Fruit fly (Drosophila melanogaster) whole organism, wandering third instar larva: ENCODE data around the gene CG9338.

Experiments used
- Abd-B ChIP-seq: fragments of >200 bp; optimal IDR thresholded peaks from 2 replicates; lab custom pipeline; 2017; ENCODE audit warnings: missing biosample characterization, missing genetic modification characterization
- CG32264 ChIP-seq: fragments of 200-800 bp; sonication (Bioruptor generic); optimal IDR thresholded peaks from 2 replicates; lab custom pipeline; 2016; ENCODE audit warnings: missing biosample characterization, missing genetic modification characterization
- CG9705 ChIP-seq: fragments of 200-800 bp; sonication (Bioruptor generic); optimal IDR thresholded peaks from 2 replicates; lab custom pipeline; 2018; ENCODE audit warnings: missing biosample characterization, mild to moderate bottlenecking, missing genetic modification characterization
- CrebA ChIP-seq: fragments of 200-800 bp; sonication (Bioruptor generic); optimal IDR thresholded peaks from 2 replicates; lab custom pipeline; 2016; ENCODE audit warnings: missing biosample characterization, mild to moderate bottlenecking, missing genetic modification characterization, borderline replicate concordance
- Dfd ChIP-seq: fragments of >200 bp; optimal IDR thresholded peaks from 2 replicates; lab custom pipeline; 2017; ENCODE audit warnings: missing biosample characterization, missing genetic modification characterization
- Dif ChIP-seq: fragments of 200-275, 200-300 bp; sonication (Bioruptor generic); optimal IDR thresholded peaks from 2 replicates; lab custom pipeline; 2018; ENCODE audit warnings: missing biosample characterization, missing genetic modification characterization; ENCODE audit not compliant: partially characterized antibody
- GATAd ChIP-seq: sonication (Bioruptor generic); optimal IDR thresholded peaks from 2 replicates; lab custom pipeline; 2016; ENCODE audit warnings: missing biosample characterization, missing genetic modification characterization
- HLH106 ChIP-seq: fragments of 200-800 bp; optimal IDR thresholded peaks from 3 replicates; lab custom pipeline; 2019; ENCODE audit warnings: missing biosample characterization, mild to moderate bottlenecking, missing genetic modification characterization, moderate library complexity
- Hnf4 ChIP-seq: fragments of 200-800 bp; sonication (Bioruptor generic); optimal IDR thresholded peaks from 2 replicates; lab custom pipeline; 2016; ENCODE audit warnings: missing biosample characterization, mild to moderate bottlenecking, missing genetic modification characterization
- Hr78 ChIP-seq: fragments of >200 bp; optimal IDR thresholded peaks from 2 replicates; lab custom pipeline; 2017; ENCODE audit warnings: missing biosample characterization, missing genetic modification characterization
- Hr83 ChIP-seq: fragments of 200-300 bp; sonication (Bioruptor generic); optimal IDR thresholded peaks from 2 replicates; lab custom pipeline; 2016; ENCODE audit warnings: missing biosample characterization, mild to moderate bottlenecking, missing genetic modification characterization, moderate library complexity; ENCODE audit not compliant: poor library complexity, severe bottlenecking
- Jra ChIP-seq: sonication (Bioruptor generic); optimal IDR thresholded peaks from 2 replicates; lab custom pipeline; 2016; ENCODE audit warnings: missing biosample characterization, missing genetic modification characterization
- Mio ChIP-seq: sonication (Bioruptor generic); optimal IDR thresholded peaks from 2 replicates; lab custom pipeline; 2016; ENCODE audit warnings: missing biosample characterization, missing genetic modification characterization
- Myc ChIP-seq: fragments of >200 bp; optimal IDR thresholded peaks from 2 replicates; lab custom pipeline; 2017
- N ChIP-seq: fragments of >200 bp; optimal IDR thresholded peaks from 2 replicates; lab custom pipeline; 2018; ENCODE audit warnings: missing biosample characterization, missing external identifiers, missing genetic modification characterization
- OdsH ChIP-seq: fragments of 200-800 bp; sonication (Bioruptor generic); optimal IDR thresholded peaks from 2 replicates; lab custom pipeline; 2016; ENCODE audit warnings: missing biosample characterization, mild to moderate bottlenecking, missing genetic modification characterization
- Rel ChIP-seq, 2 experiments: fragments of 200-800 bp; sonication (Bioruptor generic) in 1 of 2; optimal IDR thresholded peaks; 2 replicates in 1 of 2; 3 replicates in 1 of 2; lab custom pipeline; 2016 to 2019; ENCODE audit warnings: mild to moderate bottlenecking in 2 of 2, missing biosample characterization in 2 of 2, missing genetic modification characterization in 2 of 2, moderate library complexity in 1 of 2
- Sp1 ChIP-seq: fragments of 200-800 bp; sonication (Bioruptor generic); optimal IDR thresholded peaks from 3 replicates; lab custom pipeline; 2019; ENCODE audit warnings: missing biosample characterization, mild to moderate bottlenecking, missing genetic modification characterization, moderate library complexity
- Vsx2 ChIP-seq: fragments of 200-300, 225-300 bp; sonication (Bioruptor generic); optimal IDR thresholded peaks from 2 replicates; lab custom pipeline; 2018; ENCODE audit warnings: missing biosample characterization, missing genetic modification characterization; ENCODE audit not compliant: partially characterized antibody
- br ChIP-seq: fragments of 200-800 bp; sonication (Bioruptor generic); optimal IDR thresholded peaks from 2 replicates; lab custom pipeline; 2016; ENCODE audit warnings: missing biosample characterization, missing genetic modification characterization
- brk ChIP-seq: fragments of 200-800 bp; sonication (Bioruptor generic); optimal IDR thresholded peaks from 2 replicates; lab custom pipeline; 2016; ENCODE audit warnings: missing biosample characterization, mild to moderate bottlenecking, missing genetic modification characterization
- dl ChIP-seq, 2 experiments: fragments of 175-275, 200-275 bp in 1 of 2; fragments of 200-275 bp in 1 of 2; sonication (Bioruptor generic); optimal IDR thresholded peaks; lab custom pipeline; 2018; ENCODE audit warnings: mild to moderate bottlenecking in 2 of 2, missing biosample characterization in 2 of 2, missing genetic modification characterization in 2 of 2, moderate library complexity in 2 of 2; ENCODE audit not compliant: partially characterized antibody in 2 of 2, insufficient read depth in 1 of 2
- dmrt93B ChIP-seq: fragments of 200-800 bp; sonication (Bioruptor generic); optimal IDR thresholded peaks from 2 replicates; lab custom pipeline; 2018; ENCODE audit warnings: missing biosample characterization, mild to moderate bottlenecking, missing genetic modification characterization
- dsf ChIP-seq: sonication (Bioruptor generic); optimal IDR thresholded peaks from 2 replicates; lab custom pipeline; 2016; ENCODE audit warnings: missing biosample characterization, missing genetic modification characterization, borderline replicate concordance
- ey ChIP-seq: fragments of 200-800 bp; sonication (Bioruptor generic); optimal IDR thresholded peaks from 2 replicates; lab custom pipeline; 2016; ENCODE audit warnings: missing biosample characterization, missing genetic modification characterization
- foxo ChIP-seq, 2 experiments: fragments of 200-800 bp; sonication (Bioruptor generic); optimal IDR thresholded peaks; 2 replicates in 1 of 2; 3 replicates in 1 of 2; lab custom pipeline; 2016 to 2017; ENCODE audit warnings: missing biosample characterization in 2 of 2, missing genetic modification characterization in 2 of 2
- fru ChIP-seq: fragments of 200-800 bp; sonication (Bioruptor generic); optimal IDR thresholded peaks from 3 replicates; lab custom pipeline; 2016; ENCODE audit warnings: missing biosample characterization, mild to moderate bottlenecking, missing genetic modification characterization
- h ChIP-seq: fragments of 200-800 bp; sonication (Bioruptor generic); optimal IDR thresholded peaks from 3 replicates; lab custom pipeline; 2016; ENCODE audit warnings: missing biosample characterization, mild to moderate bottlenecking, missing genetic modification characterization
- jim ChIP-seq: fragments of 175-275, 200-325 bp; sonication (Bioruptor generic); optimal IDR thresholded peaks from 2 replicates; lab custom pipeline; 2016; ENCODE audit warnings: missing biosample characterization, mild to moderate bottlenecking, missing genetic modification characterization
- lola ChIP-seq: fragments of >200 bp; optimal IDR thresholded peaks from 2 replicates; lab custom pipeline; 2017; ENCODE audit warnings: missing biosample characterization, missing genetic modification characterization
- rgr ChIP-seq: fragments of 200-800 bp; sonication (Bioruptor generic); optimal IDR thresholded peaks from 3 replicates; lab custom pipeline; 2016; ENCODE audit warnings: missing biosample characterization, mild to moderate bottlenecking, missing genetic modification characterization
- sage ChIP-seq: fragments of 200-800 bp; sonication (Bioruptor generic); optimal IDR thresholded peaks from 2 replicates; lab custom pipeline; 2016; ENCODE audit warnings: missing biosample characterization, mild to moderate bottlenecking, missing genetic modification characterization
- sv ChIP-seq: fragments of 200-800 bp; sonication (Bioruptor generic); optimal IDR thresholded peaks from 3 replicates; lab custom pipeline; 2016; ENCODE audit warnings: missing biosample characterization, missing genetic modification characterization
- tai ChIP-seq: sonication (Bioruptor generic); optimal IDR thresholded peaks from 2 replicates; lab custom pipeline; 2016; ENCODE audit warnings: missing biosample characterization, missing genetic modification characterization
- usp ChIP-seq: fragments of >200 bp; optimal IDR thresholded peaks from 2 replicates; lab custom pipeline; 2017; ENCODE audit warnings: missing biosample characterization, missing genetic modification characterization

CG9338 gene

DNA sequence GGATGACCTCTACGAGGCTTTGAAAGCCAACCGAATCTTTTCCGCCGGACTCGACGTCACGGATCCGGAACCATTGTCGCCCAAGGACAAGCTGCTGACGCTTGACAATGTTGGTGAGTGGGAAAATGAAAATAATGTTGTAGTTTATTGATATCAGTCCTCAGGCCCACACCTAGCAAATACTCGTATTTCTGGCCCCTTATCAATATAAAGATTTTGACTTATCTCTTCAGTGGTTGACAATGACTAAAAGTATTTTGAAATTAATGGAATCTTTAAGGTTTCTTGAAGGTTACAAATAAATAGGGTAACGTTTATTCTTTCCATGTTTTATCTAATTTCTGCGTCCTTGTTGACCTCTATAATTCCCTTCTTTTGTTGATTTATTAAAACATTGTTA is 38.0 kb upstream of the CG9338 start:
- TF ChIP-seq OdsH (GFP tag; lab: Kevin White, UChicago) (no peak), ey (no peak), Sp1 (GFP tag; lab: Kevin White, UChicago) (no peak), Dif (GFP tag; lab: Kevin White, UChicago) (no peak), lola (GFP tag; lab: Kevin White, UChicago) (no peak), dl (GFP tag; optimal IDR thresholded peaks at IDR 0.05; lab: Kevin White, UChicago; ENCODE audit: insufficient read depth in 1 of 2, partially characterized antibody in 2 of 2) (no peak)

DNA sequence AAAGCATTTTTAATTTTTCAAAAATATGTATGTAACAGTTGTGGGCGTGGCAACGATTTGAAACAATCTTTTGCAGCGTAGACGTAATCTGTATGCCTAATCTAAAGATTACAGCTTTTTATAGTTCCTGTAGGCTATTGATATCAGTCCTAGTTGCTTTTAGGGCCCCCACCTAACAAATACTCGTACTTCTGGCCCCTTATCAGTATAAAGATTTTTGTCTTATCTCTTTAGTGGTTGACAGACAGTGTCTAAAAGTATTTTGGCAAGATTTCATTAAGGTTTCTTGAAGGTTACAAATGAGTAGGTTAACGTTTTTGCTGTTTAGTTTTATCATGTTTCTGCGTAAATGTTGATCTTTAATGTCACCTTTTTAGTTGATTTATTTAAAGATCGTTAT is 36.3 kb upstream of the CG9338 start:
- TF ChIP-seq Hr78 (GFP tag; lab: Kevin White, UChicago) (no peak), tai (GFP tag; lab: Kevin White, UChicago) (no peak), GATAd (no peak), OdsH (GFP tag; lab: Kevin White, UChicago) (no peak), dl (GFP tag; optimal IDR thresholded peaks at IDR 0.05; lab: Kevin White, UChicago; ENCODE audit: insufficient read depth in 1 of 2, partially characterized antibody in 2 of 2) (no peak), ey (no peak), lola (GFP tag; lab: Kevin White, UChicago) (no peak), h (GFP tag; lab: Kevin White, UChicago) (no peak), usp (GFP tag; lab: Kevin White, UChicago) (no peak), dsf (no peak), Dfd (GFP tag; lab: Kevin White, UChicago) (no peak), Myc (lab: Kevin White, UChicago) (no peak), sv (GFP tag; lab: Kevin White, UChicago) (no peak), CG32264 (GFP tag; lab: Kevin White, UChicago) (no peak)

DNA sequence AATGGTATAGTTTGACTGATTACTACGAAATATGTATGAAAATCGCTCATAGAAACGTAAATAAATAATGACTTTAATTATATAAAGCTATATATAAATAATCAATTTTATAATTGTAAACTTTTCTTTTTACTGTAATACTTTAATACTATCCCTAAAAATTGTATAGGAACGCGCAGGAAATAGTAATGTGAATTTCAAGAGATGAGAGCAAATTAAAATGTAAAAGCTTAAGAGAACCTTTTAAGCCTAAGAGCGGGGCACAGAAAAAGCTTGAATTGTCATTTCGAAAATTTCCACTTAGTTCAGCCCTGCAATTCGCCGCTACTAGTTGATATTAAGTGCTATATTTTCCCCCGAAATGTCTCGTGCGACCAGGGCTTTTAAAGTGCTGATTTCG is 35.7 kb upstream of the CG9338 start, which contains the start of gene CG31673:
Gene CG31673, plus strand, starts transcription at position 301 of the 400 bp plus-strand sequence.
- TF ChIP-seq dl (GFP tag; optimal IDR thresholded peaks at IDR 0.05; lab: Kevin White, UChicago; ENCODE audit: insufficient read depth in 1 of 2, partially characterized antibody in 2 of 2) (no peak), Myc (lab: Kevin White, UChicago) (no peak), CG9705 (no peak), lola (GFP tag; lab: Kevin White, UChicago) (no peak), Dif (GFP tag; lab: Kevin White, UChicago) (peak; percentile 1), ey (no peak), Hr83 (GFP tag; lab: Kevin White, UChicago) (no peak)

dm6 chr2L:20829755-20830396 is 35.1 kb upstream of the CG9338 start:
- no peak for TF ChIP-seq Jra (GFP tag; lab: Kevin White, UChicago)
- no peak for TF ChIP-seq N
- no peak for TF ChIP-seq Abd-B (GFP tag; lab: Kevin White, UChicago)
- TF ChIP-seq ey: peak; percentile 0
- peak; percentile 38 for TF ChIP-seq Hr83 (GFP tag; lab: Kevin White, UChicago)
- peak; percentile 27 for TF ChIP-seq fru (GFP tag; lab: Kevin White, UChicago)
- peak; percentile 39 for TF ChIP-seq HLH106
- TF ChIP-seq GATAd: no peak
- TF ChIP-seq CG32264 (GFP tag; lab: Kevin White, UChicago): no peak
- peak; percentile 25 for TF ChIP-seq rgr (GFP tag; lab: Kevin White, UChicago)
- peak; percentile 55 for TF ChIP-seq brk (GFP tag; lab: Kevin White, UChicago)
- no peak for TF ChIP-seq Sp1 (GFP tag; lab: Kevin White, UChicago)
- peak; percentile 70 for TF ChIP-seq h (GFP tag; lab: Kevin White, UChicago)
- no peak for TF ChIP-seq Rel (GFP tag; optimal IDR thresholded peaks at IDR 0.05; lab: Kevin White, UChicago)
- TF ChIP-seq Rel (tag; optimal IDR thresholded peaks at IDR 0.05; lab: Kevin White, UChicago): peak; percentile 94
- TF ChIP-seq sv (GFP tag; lab: Kevin White, UChicago): no peak
- TF ChIP-seq tai (GFP tag; lab: Kevin White, UChicago): no peak
- no peak for TF ChIP-seq jim (GFP tag; lab: Kevin White, UChicago)
- TF ChIP-seq usp (GFP tag; lab: Kevin White, UChicago): no peak
- no peak for TF ChIP-seq Vsx2
- TF ChIP-seq dsf: no peak
- peak; percentile 22 for TF ChIP-seq Hnf4 (GFP tag; lab: Kevin White, UChicago)
- peak in 1 of 2 experiments; percentile 49 for TF ChIP-seq foxo (GFP tag; optimal IDR thresholded peaks at IDR 0.05; lab: Kevin White, UChicago)
- TF ChIP-seq br (GFP tag; lab: Kevin White, UChicago): peak; percentile 35
- TF ChIP-seq dl (GFP tag; optimal IDR thresholded peaks at IDR 0.05; lab: Kevin White, UChicago; ENCODE audit: insufficient read depth in 1 of 2, partially characterized antibody in 2 of 2): no peak
- peak; percentile 56 for TF ChIP-seq sage (GFP tag; lab: Kevin White, UChicago)
- TF ChIP-seq lola (GFP tag; lab: Kevin White, UChicago): no peak
- no peak for TF ChIP-seq Dfd (GFP tag; lab: Kevin White, UChicago)
- peak; percentile 0 for TF ChIP-seq Dif (GFP tag; lab: Kevin White, UChicago)
- no peak for TF ChIP-seq dmrt93B
- TF ChIP-seq Mio: no peak
- TF ChIP-seq CrebA (GFP tag; lab: Kevin White, UChicago): no peak
- peak; percentile 52 for TF ChIP-seq OdsH (GFP tag; lab: Kevin White, UChicago)
